Worm (Caenorhabditis elegans) whole organism, L4/young adult: ENCODE measurements around the gene str-175.

Source experiments
- W03F9.2 ChIP-seq: fragments of 150-350 bp; optimal IDR thresholded peaks from 2 replicates; lab custom pipeline; 2014; ENCODE audit warnings: missing biosample characterization, missing genetic modification characterization
- dao-5 ChIP-seq: sonication (generic microtip); optimal IDR thresholded peaks from 2 replicates; lab custom pipeline; 2016; ENCODE audit warnings: missing genotype, missing genetic modification characterization, moderate library complexity, missing compliant biosample characterization

- no peak for TF ChIP-seq W03F9.2 (tag; lab: Kevin White, UChicago)
- TF ChIP-seq dao-5 (tag; lab: Kevin White, UChicago), result no peak
Observed at ce11 chrIV:4917774-4918173, 47.3 kb upstream of the str-175 start, which contains the start of gene str-158.
